Fruit fly (Drosophila melanogaster): Measurements from ENCODE around the gene Sox21b.

Sox21b gene

DNA sequence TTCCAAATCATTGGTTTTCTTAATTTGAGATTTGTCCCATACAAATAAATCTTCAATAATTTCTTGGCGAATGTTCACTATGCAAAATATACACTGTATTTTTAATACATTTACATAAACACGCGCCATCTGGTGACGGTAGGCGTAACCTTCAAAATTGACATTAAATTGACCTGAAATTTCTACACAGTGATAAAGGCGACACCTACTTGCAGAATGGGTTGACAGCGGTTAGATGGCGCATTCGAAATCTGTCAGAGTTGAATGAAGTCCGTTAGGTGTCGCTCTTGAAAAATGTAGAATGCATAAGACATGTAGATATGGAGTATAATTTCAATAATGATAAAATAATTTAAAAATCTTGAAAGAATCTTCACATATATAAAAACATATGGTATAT is 19.7 kb downstream of the Sox21b start (continued):
- TF ChIP-seq CG3163 (GFP tag; optimal IDR thresholded peaks at IDR 0.05) = peak; percentile 80
- TF ChIP-seq CG10321 (GFP tag; IDR thresholded peaks at IDR 0.05) = no peak
- peak; percentile 83 for TF ChIP-seq slou (GFP tag; optimal IDR thresholded peaks at IDR 0.05)
- TF ChIP-seq CG6689 (GFP tag; IDR thresholded peaks at IDR 0.05) = peak; percentile 45; the same call in 1 of the 2 replicates
- peak; percentile 37; the same call in 1 of the 2 replicates for TF ChIP-seq CG13287 (GFP tag; IDR thresholded peaks at IDR 0.05; ENCODE audit: partially characterized antibody)
- peak; percentile 82 for TF ChIP-seq CG32772 (GFP tag; IDR thresholded peaks at IDR 0.05)
- no peak for TF ChIP-seq Hand (GFP tag; optimal IDR thresholded peaks at IDR 0.05)
- peak; percentile 19 for TF ChIP-seq CG17568 (GFP tag; optimal IDR thresholded peaks at IDR 0.05)
- peak; percentile 89 for TF ChIP-seq CG1603 (tag; optimal IDR thresholded peaks at IDR 0.05)
- TF ChIP-seq CG1792 (GFP tag; optimal IDR thresholded peaks at IDR 0.05) = peak; percentile 51
- TF ChIP-seq Dip3 (GFP tag; optimal IDR thresholded peaks at IDR 0.05) = peak; percentile 72
- TF ChIP-seq Gug (GFP tag; IDR thresholded peaks at IDR 0.05) = peak; percentile 87
- TF ChIP-seq slp2 (GFP tag; optimal IDR thresholded peaks at IDR 0.05) = peak; percentile 78
- peak; percentile 78 for TF ChIP-seq luna (GFP tag; optimal IDR thresholded peaks at IDR 0.05)
- peak; percentile 54 for TF ChIP-seq ash1 (GFP tag; optimal IDR thresholded peaks at IDR 0.05)
- TF ChIP-seq gfzf (GFP tag; optimal IDR thresholded peaks at IDR 0.05) = no peak
- TF ChIP-seq CG31441 (GFP tag; IDR thresholded peaks at IDR 0.05) = peak; percentile 61
- peak; percentile 64 for TF ChIP-seq oc (tag; optimal IDR thresholded peaks at IDR 0.05)
- no peak for TF ChIP-seq bowl (GFP tag; IDR thresholded peaks at IDR 0.05)
- no peak for TF ChIP-seq CG6854 (GFP tag; optimal IDR thresholded peaks at IDR 0.05)
- TF ChIP-seq croc (GFP tag; conservative IDR thresholded peaks at IDR 0.05) = peak; percentile 69; the same call in 2 of the 3 replicates
- peak; percentile 64 for TF ChIP-seq Ets97D (GFP tag; optimal IDR thresholded peaks at IDR 0.05)
- TF ChIP-seq CG32532 (GFP tag; IDR thresholded peaks at IDR 0.05) = peak; percentile 92
- peak; percentile 64 for TF ChIP-seq vfl (GFP tag; optimal IDR thresholded peaks at IDR 0.05)
- TF ChIP-seq CG2875 (GFP tag; optimal IDR thresholded peaks at IDR 0.05) = peak; percentile 46
- TF ChIP-seq CG17912 (GFP tag; optimal IDR thresholded peaks at IDR 0.05) = peak; percentile 91
- peak; percentile 84 for TF ChIP-seq H15 (GFP tag; IDR thresholded peaks at IDR 0.05)
- TF ChIP-seq CG6272 (GFP tag; IDR thresholded peaks at IDR 0.05) = peak; percentile 73
- TF ChIP-seq CG17385 (GFP tag; optimal IDR thresholded peaks at IDR 0.05) = peak; percentile 13
- peak; percentile 65 for TF ChIP-seq ems (GFP tag; optimal IDR thresholded peaks at IDR 0.05)
- TF ChIP-seq wek (GFP tag; optimal IDR thresholded peaks at IDR 0.05) = no peak
- TF ChIP-seq dati (GFP tag; IDR thresholded peaks at IDR 0.05) = no peak
- peak; percentile 57 for TF ChIP-seq Elba2 (GFP tag; optimal IDR thresholded peaks at IDR 0.05)
- no peak for TF ChIP-seq CG10274 (GFP tag; optimal IDR thresholded peaks at IDR 0.05)
- no peak for TF ChIP-seq CG13894 (tag; optimal IDR thresholded peaks at IDR 0.05)
- TF ChIP-seq Blimp-1 (GFP tag; optimal IDR thresholded peaks at IDR 0.05) = peak; percentile 54
- peak; percentile 7 for TF ChIP-seq gcm2 (GFP tag; optimal IDR thresholded peaks at IDR 0.05)
- TF ChIP-seq CG18011 (GFP tag; optimal IDR thresholded peaks at IDR 0.05) = no peak
- TF ChIP-seq ase (GFP tag; IDR thresholded peaks at IDR 0.05) = peak; percentile 88
- peak; percentile 81 for TF ChIP-seq Rx (GFP tag; IDR thresholded peaks at IDR 0.05)
- no peak for TF ChIP-seq CG18476 (GFP tag; optimal IDR thresholded peaks at IDR 0.05)
- no peak for TF ChIP-seq CG11696 (GFP tag; IDR thresholded peaks at IDR 0.05)
- peak; percentile 83 for TF ChIP-seq CG42726 (GFP tag; IDR thresholded peaks at IDR 0.05; ENCODE audit: partially characterized antibody)
- peak; percentile 81 for TF ChIP-seq Gsc (GFP tag; IDR thresholded peaks at IDR 0.05)
- peak; percentile 68 for TF ChIP-seq gsb-n (tag; optimal IDR thresholded peaks at IDR 0.05)
- TF ChIP-seq run (tag; optimal IDR thresholded peaks at IDR 0.05) = peak; percentile 21
- TF ChIP-seq pzg (GFP tag; optimal IDR thresholded peaks at IDR 0.05) = peak; percentile 5
- peak; percentile 95 for TF ChIP-seq HmgD (GFP tag; optimal IDR thresholded peaks at IDR 0.05)
- TF ChIP-seq Bgb (GFP tag; IDR thresholded peaks at IDR 0.05; ENCODE audit: partially characterized antibody) = peak; percentile 86
- peak in 1 of 3 experiments; percentile 64 for TF ChIP-seq Stat92E (GFP tag; optimal IDR thresholded peaks at IDR 0.05)
- TF ChIP-seq CG17186 (GFP tag; optimal IDR thresholded peaks at IDR 0.05) = no peak
